Worm (Caenorhabditis elegans): ENCODE measurements around the gene srh-18.

ce11 chrV:13351773-13352172 is 33.5 kb downstream of the srh-18 start:
- TF ChIP-seq med-1 (GFP tag; optimal IDR thresholded peaks at IDR 0.05; ENCODE audit: insufficient read depth) (no peak), flt-1 (GFP tag; IDR thresholded peaks at IDR 0.05) (no peak)
